Fruit fly (Drosophila melanogaster) whole organism, embryonic: ENCODE measurements around the gene CG13088.

Experiments used
- BEAF-32 ChIP-seq: fragments of 200-800 bp; sonication (Bioruptor generic); optimal IDR thresholded peaks from 3 replicates; lab custom pipeline; 2017; ENCODE audit warnings: missing biosample characterization, missing genetic modification characterization, mild to moderate bottlenecking, moderate library complexity, missing genetic modification reagents
- CG10462 ChIP-seq: fragments of 200-800 bp; sonication (Bioruptor generic); optimal IDR thresholded peaks from 2 replicates; lab custom pipeline; 2016; ENCODE audit warnings: missing biosample characterization, missing genetic modification characterization
- CG10654 ChIP-seq: fragments of 200-800 bp; sonication (Bioruptor generic); optimal IDR thresholded peaks from 2 replicates; lab custom pipeline; 2016; ENCODE audit warnings: missing biosample characterization, missing genetic modification characterization
- CG11695 ChIP-seq: fragments of 200-800 bp; sonication (Bioruptor generic); IDR thresholded peaks from 3 replicates; pipeline ENCODE4 v1.3.6; 2022; ENCODE audit warnings: missing biosample characterization, missing genetic modification characterization
- CG13296 ChIP-seq: fragments of 200-800 bp; sonication (Bioruptor generic); optimal IDR thresholded peaks from 3 replicates; lab custom pipeline; 2018; ENCODE audit warnings: missing biosample characterization, mild to moderate bottlenecking, missing genetic modification characterization
- CG14050 ChIP-seq: fragments of 200-800 bp; sonication (Bioruptor generic); IDR thresholded peaks from 3 replicates; pipeline ENCODE4 v1.3.6; 2022; ENCODE audit warnings: missing biosample characterization, missing genetic modification characterization
- CG14965 ChIP-seq: fragments of 200-800 bp; sonication (Bioruptor generic); optimal IDR thresholded peaks from 2 replicates; lab custom pipeline; 2016; ENCODE audit warnings: missing biosample characterization, missing genetic modification characterization, borderline replicate concordance
- CG17568 ChIP-seq: fragments of 200-800 bp; sonication (Bioruptor generic); optimal IDR thresholded peaks from 2 replicates; lab custom pipeline; 2018; ENCODE audit warnings: missing biosample characterization, mild to moderate bottlenecking, missing genetic modification characterization, moderate library complexity
- CG2889 ChIP-seq: fragments of 200-800 bp; sonication (Bioruptor generic); IDR thresholded peaks from 3 replicates; pipeline ENCODE4 v1.3.6; 2022; ENCODE audit warnings: missing biosample characterization, missing genetic modification characterization
- CG3726 ChIP-seq: fragments of 200-800 bp; sonication (Bioruptor generic); IDR thresholded peaks from 3 replicates; pipeline ENCODE4, ENCODE4 v1.3.6; 2022; ENCODE audit warnings: missing biosample characterization, missing genetic modification characterization
- CG42726 ChIP-seq: fragments of 200-800 bp; sonication (Bioruptor generic); IDR thresholded peaks from 2 replicates; pipeline ENCODE4 v1.3.6; 2022; ENCODE audit warnings: missing biosample characterization, missing genetic modification characterization; ENCODE audit not compliant: partially characterized antibody
- CG4282 ChIP-seq: fragments of 200-800 bp; sonication (Bioruptor generic); optimal IDR thresholded peaks from 2 replicates; lab custom pipeline; 2016; ENCODE audit warnings: missing biosample characterization, missing genetic modification characterization
- CG6683 ChIP-seq: fragments of 200-800 bp; sonication (Bioruptor generic); optimal IDR thresholded peaks from 2 replicates; lab custom pipeline; 2017; ENCODE audit warnings: missing biosample characterization, mild to moderate bottlenecking, missing genetic modification characterization, missing genetic modification reagents
- CG7271 ChIP-seq: fragments of 200-800 bp; sonication (Bioruptor generic); optimal IDR thresholded peaks from 2 replicates; lab custom pipeline; 2018; ENCODE audit warnings: missing biosample characterization, mild to moderate bottlenecking, missing genetic modification characterization, moderate library complexity
- CG7357 ChIP-seq: fragments of 200-800 bp; sonication (Bioruptor generic); IDR thresholded peaks from 3 replicates; pipeline ENCODE4 v1.3.6; 2022; ENCODE audit warnings: missing biosample characterization, missing genetic modification characterization
- CG9817 ChIP-seq: fragments of 200-800 bp; sonication (Bioruptor generic); optimal IDR thresholded peaks from 2 replicates; lab custom pipeline; 2018; ENCODE audit warnings: missing biosample characterization, mild to moderate bottlenecking, missing genetic modification characterization, moderate library complexity
- Dip2 ChIP-seq: fragments of 200-800 bp; sonication (Bioruptor generic); IDR thresholded peaks from 2 replicates; pipeline ENCODE4 v1.3.6; 2022; ENCODE audit warnings: missing biosample characterization, missing genetic modification characterization
- Dip3 ChIP-seq: fragments of 200-800 bp; sonication (Bioruptor generic); optimal IDR thresholded peaks from 3 replicates; lab custom pipeline; 2016; ENCODE audit warnings: missing biosample characterization, missing genetic modification characterization
- Fer1 ChIP-seq: fragments of 200-800 bp; sonication (Bioruptor generic); optimal IDR thresholded peaks from 2 replicates; lab custom pipeline; 2017; ENCODE audit warnings: missing biosample characterization, mild to moderate bottlenecking, missing genetic modification characterization
- Gug ChIP-seq: fragments of 200-800 bp; sonication (Bioruptor generic); IDR thresholded peaks from 4 replicates; pipeline ENCODE4 v1.3.6; 2022; ENCODE audit warnings: missing biosample characterization, missing genetic modification characterization
- HHEX ChIP-seq: fragments of 200-800 bp; sonication (Bioruptor generic); optimal IDR thresholded peaks from 3 replicates; lab custom pipeline; 2017; ENCODE audit warnings: missing biosample characterization, mild to moderate bottlenecking, missing genetic modification characterization, missing genetic modification reagents
- Hey ChIP-seq: fragments of 200-800 bp; sonication (Bioruptor generic); optimal IDR thresholded peaks from 3 replicates; lab custom pipeline; 2018; ENCODE audit warnings: missing biosample characterization, mild to moderate bottlenecking, missing genetic modification characterization
- Ptx1 ChIP-seq: fragments of 200-800 bp; sonication (Bioruptor generic); IDR thresholded peaks from 2 replicates; pipeline ENCODE4 v1.3.6; 2022; ENCODE audit warnings: missing biosample characterization, missing genetic modification characterization
- Ravus ChIP-seq: fragments of 200-800 bp; sonication (Bioruptor generic); IDR thresholded peaks from 2 replicates; pipeline ENCODE4 v1.3.6; 2022; ENCODE audit warnings: missing biosample characterization, missing genetic modification characterization
- Rfx ChIP-seq: fragments of 200-800 bp; sonication (Bioruptor generic); IDR thresholded peaks from 2 replicates; pipeline ENCODE4 v1.3.6; 2022; ENCODE audit warnings: missing biosample characterization, missing genetic modification characterization
- Spps ChIP-seq: fragments of 200-800 bp; sonication (Bioruptor generic); optimal IDR thresholded peaks from 2 replicates; lab custom pipeline; 2018; ENCODE audit warnings: missing biosample characterization, mild to moderate bottlenecking, missing genetic modification characterization
- Sry-β ChIP-seq: fragments of 200-800 bp; sonication (Bioruptor generic); optimal IDR thresholded peaks from 2 replicates; lab custom pipeline; 2018; ENCODE audit warnings: missing biosample characterization, mild to moderate bottlenecking, missing genetic modification characterization, moderate library complexity
- bsh ChIP-seq, 2 experiments: fragments of 200-800 bp; sonication (Bioruptor generic); optimal IDR thresholded peaks; 2 replicates each; lab custom pipeline; 2017 to 2018; ENCODE audit warnings: mild to moderate bottlenecking in 2 of 2, missing biosample characterization in 2 of 2, missing genetic modification characterization in 2 of 2, moderate library complexity in 1 of 2
- ci ChIP-seq: fragments of 200-800 bp; sonication (Bioruptor generic); IDR thresholded peaks from 3 replicates; pipeline ENCODE4 v1.3.6; 2022; ENCODE audit warnings: missing biosample characterization, missing genetic modification characterization
- da ChIP-seq: fragments of 200-800 bp; sonication (Bioruptor generic); optimal IDR thresholded peaks from 2 replicates; lab custom pipeline; 2016; ENCODE audit warnings: missing biosample characterization, missing genetic modification characterization
- esg ChIP-seq: fragments of 200-800 bp; sonication (Bioruptor generic); conservative IDR thresholded peaks from 2 replicates; pipeline ENCODE4 v1.3.6; 2022; ENCODE audit warnings: missing biosample characterization, missing genetic modification characterization
- fd96Cb ChIP-seq: fragments of 200-800 bp; sonication (Bioruptor generic); optimal IDR thresholded peaks from 2 replicates; lab custom pipeline; 2018; ENCODE audit warnings: missing biosample characterization, mild to moderate bottlenecking, missing genetic modification characterization, moderate library complexity
- gfzf ChIP-seq: fragments of 200-800 bp; sonication (Bioruptor generic); optimal IDR thresholded peaks from 2 replicates; lab custom pipeline; 2016; ENCODE audit warnings: missing biosample characterization, mild to moderate bottlenecking, missing genetic modification characterization, moderate library complexity
- gro ChIP-seq: fragments of 200-800 bp; sonication (Bioruptor generic); optimal IDR thresholded peaks from 2 replicates; lab custom pipeline; 2016; ENCODE audit warnings: missing biosample characterization, missing genetic modification characterization
- gt ChIP-seq: fragments of 200-800 bp; sonication (Bioruptor generic); IDR thresholded peaks from 2 replicates; pipeline ENCODE4 v1.3.6; 2022; ENCODE audit warnings: missing biosample characterization, missing genetic modification characterization
- inv ChIP-seq: fragments of 200-800 bp; sonication (Bioruptor generic); IDR thresholded peaks from 2 replicates; pipeline ENCODE4 v1.3.6; 2022; ENCODE audit warnings: missing biosample characterization, missing genetic modification characterization; ENCODE audit not compliant: partially characterized antibody
- jing ChIP-seq: fragments of 200-800 bp; sonication (Bioruptor generic); optimal IDR thresholded peaks from 2 replicates; lab custom pipeline; 2018; ENCODE audit warnings: missing biosample characterization, mild to moderate bottlenecking, missing genetic modification characterization
- klu ChIP-seq: fragments of 200-800 bp; sonication (Bioruptor generic); IDR thresholded peaks from 2 replicates; pipeline ENCODE4 v1.3.6; 2022; ENCODE audit warnings: missing biosample characterization, missing genetic modification characterization
- nom ChIP-seq: fragments of 200-800 bp; sonication (Bioruptor generic); optimal IDR thresholded peaks from 2 replicates; lab custom pipeline; 2017; ENCODE audit warnings: missing biosample characterization, missing genetic modification characterization, mild to moderate bottlenecking, moderate library complexity, missing genetic modification reagents
- odd ChIP-seq: fragments of 200-800 bp; sonication (Bioruptor generic); optimal IDR thresholded peaks from 2 replicates; lab custom pipeline; 2017; ENCODE audit warnings: missing biosample characterization, mild to moderate bottlenecking, missing genetic modification characterization
- otp ChIP-seq: fragments of 200-800 bp; sonication (Bioruptor generic); IDR thresholded peaks from 3 replicates; pipeline ENCODE4, ENCODE4 v1.3.6; 2022; ENCODE audit warnings: missing biosample characterization, missing genetic modification characterization
- pnt ChIP-seq: fragments of 200-800 bp; sonication (Bioruptor generic); optimal IDR thresholded peaks from 3 replicates; lab custom pipeline; 2016; ENCODE audit warnings: missing biosample characterization, missing genetic modification characterization
- pum ChIP-seq: fragments of 200-800 bp; sonication (Bioruptor generic); optimal IDR thresholded peaks from 2 replicates; lab custom pipeline; 2016; ENCODE audit warnings: missing biosample characterization, missing genetic modification characterization
- run ChIP-seq: fragments of 200-800 bp; sonication (Bioruptor generic); optimal IDR thresholded peaks from 3 replicates; lab custom pipeline; 2018; ENCODE audit warnings: missing biosample characterization, mild to moderate bottlenecking, missing genetic modification characterization
- tap ChIP-seq: fragments of 200-800 bp; optimal IDR thresholded peaks from 3 replicates; lab custom pipeline; 2019; ENCODE audit warnings: missing biosample characterization, mild to moderate bottlenecking, missing genetic modification characterization, moderate library complexity
- tll ChIP-seq, 2 experiments: fragments of 200-800 bp in 1 of 2; fragments of >200 bp in 1 of 2; sonication (Bioruptor generic) in 1 of 2; optimal IDR thresholded peaks; 2 replicates each; lab custom pipeline; 2017 to 2019; ENCODE audit warnings: missing biosample characterization in 2 of 2, missing genetic modification characterization in 2 of 2, mild to moderate bottlenecking in 1 of 2, moderate library complexity in 1 of 2
- tup ChIP-seq: fragments of 200-800 bp; sonication (Bioruptor generic); optimal IDR thresholded peaks from 2 replicates; lab custom pipeline; 2016; ENCODE audit warnings: missing biosample characterization, mild to moderate bottlenecking, missing genetic modification characterization, moderate library complexity
- twi ChIP-seq: fragments of 200-800 bp; optimal IDR thresholded peaks from 2 replicates; lab custom pipeline; 2019; ENCODE audit warnings: missing biosample characterization, mild to moderate bottlenecking, missing genetic modification characterization, moderate library complexity
- wek ChIP-seq: fragments of 200-800 bp; sonication (Bioruptor generic); optimal IDR thresholded peaks from 3 replicates; lab custom pipeline; 2018; ENCODE audit warnings: missing biosample characterization, mild to moderate bottlenecking, missing genetic modification characterization, moderate library complexity
- wor ChIP-seq: fragments of 200-800 bp; sonication (Bioruptor generic); IDR thresholded peaks from 2 replicates; pipeline ENCODE4 v1.3.6; 2022; ENCODE audit warnings: missing biosample characterization, missing genetic modification characterization

Gene CG13088

dm6 chr2L:8473448-8473847 is 15.3 kb upstream of the CG13088 start (continued):
- TF ChIP-seq run (tag; lab: Kevin White, UChicago): peak; percentile 15
- TF ChIP-seq klu (GFP tag; lab: Robert Waterston, UW): peak; percentile 45; the same call in 1 of the 2 replicates
- TF ChIP-seq otp (GFP tag; lab: Robert Waterston, UW): peak; percentile 75
- TF ChIP-seq Ptx1 (GFP tag; lab: Robert Waterston, UW): peak; percentile 73; the same call in 1 of the 2 replicates
- peak; percentile 71 for TF ChIP-seq Gug (GFP tag; lab: Robert Waterston, UW)
- peak; percentile 49; the same call in 1 of the 3 replicates for TF ChIP-seq CG2889 (GFP tag; lab: Robert Waterston, UW)
- TF ChIP-seq CG10462 (GFP tag; lab: Kevin White, UChicago): no peak
- TF ChIP-seq CG10654 (GFP tag; lab: Kevin White, UChicago): no peak
- TF ChIP-seq Ravus: no peak
- no peak for TF ChIP-seq Sry-β
- no peak for TF ChIP-seq gro (GFP tag; lab: Kevin White, UChicago)
- TF ChIP-seq gfzf (GFP tag; lab: Kevin White, UChicago): no peak
- TF ChIP-seq pum: no peak
- no peak for TF ChIP-seq Fer1 (GFP tag; lab: Kevin White, UChicago)
- TF ChIP-seq tap (tag; lab: Kevin White, UChicago): peak; percentile 15
- TF ChIP-seq CG11695: peak; percentile 46; the same call in 1 of the 3 replicates
- no peak for TF ChIP-seq Dip2
- peak; percentile 60 for TF ChIP-seq CG14050 (GFP tag; lab: Robert Waterston, UW)
- TF ChIP-seq CG13296 (GFP tag; lab: Kevin White, UChicago): no peak
- peak; percentile 57 for TF ChIP-seq Spps
- peak; percentile 68 for TF ChIP-seq HHEX (GFP tag; lab: Kevin White, UChicago)
- TF ChIP-seq pnt (GFP tag; lab: Kevin White, UChicago): no peak
- peak; percentile 64 for TF ChIP-seq fd96Cb (tag; lab: Kevin White, UChicago)
- peak; percentile 7 for TF ChIP-seq CG9817 (tag; lab: Kevin White, UChicago)
- no peak for TF ChIP-seq CG14965 (GFP tag; lab: Kevin White, UChicago)
- TF ChIP-seq CG42726 (GFP tag; lab: Robert Waterston, UW): no peak
- no peak; the same call in 1 of the 2 replicates for TF ChIP-seq gt (GFP tag; lab: Robert Waterston, UW)
- TF ChIP-seq wek (GFP tag; lab: Kevin White, UChicago): no peak
- TF ChIP-seq nom (GFP tag; lab: Kevin White, UChicago): peak; percentile 77
- no peak for TF ChIP-seq inv (GFP tag; lab: Robert Waterston, UW)
- no peak for TF ChIP-seq CG4282 (GFP tag; lab: Kevin White, UChicago)
- peak; percentile 83 for TF ChIP-seq ci (GFP tag; lab: Robert Waterston, UW)
- no peak for TF ChIP-seq CG6683
- peak; percentile 18 for TF ChIP-seq jing
- no peak for TF ChIP-seq CG3726 (GFP tag; lab: Robert Waterston, UW)
- peak; percentile 38; the same call in 1 of the 2 replicates for TF ChIP-seq esg
- TF ChIP-seq tup (GFP tag; lab: Kevin White, UChicago): no peak
- no peak for TF ChIP-seq odd (GFP tag; lab: Kevin White, UChicago)
- TF ChIP-seq Rfx (GFP tag; lab: Robert Waterston, UW): peak; percentile 61
- peak; percentile 12; the same call in 1 of the 2 replicates for TF ChIP-seq wor (GFP tag; lab: Robert Waterston, UW)
- no peak for TF ChIP-seq tll (GFP tag; optimal IDR thresholded peaks at IDR 0.05; lab: Kevin White, UChicago)
- TF ChIP-seq da (GFP tag; lab: Kevin White, UChicago): no peak
- peak; percentile 65 to 83 for TF ChIP-seq bsh (GFP tag; optimal IDR thresholded peaks at IDR 0.05; lab: Kevin White, UChicago)
- TF ChIP-seq CG7357 (GFP tag; lab: Robert Waterston, UW): peak; percentile 57; the same call in 2 of the 3 replicates
- TF ChIP-seq Hey (tag; lab: Kevin White, UChicago): no peak
- TF ChIP-seq Dip3 (GFP tag; lab: Kevin White, UChicago): no peak
- TF ChIP-seq BEAF-32 (GFP tag; lab: Kevin White, UChicago): no peak
- no peak for TF ChIP-seq twi (tag; lab: Kevin White, UChicago)
- TF ChIP-seq CG17568 (GFP tag; lab: Kevin White, UChicago): no peak
- TF ChIP-seq CG7271 (tag; lab: Kevin White, UChicago): no peak
